Fruit fly (Drosophila melanogaster): ENCODE measurements around the gene Cdc16.

DNA sequence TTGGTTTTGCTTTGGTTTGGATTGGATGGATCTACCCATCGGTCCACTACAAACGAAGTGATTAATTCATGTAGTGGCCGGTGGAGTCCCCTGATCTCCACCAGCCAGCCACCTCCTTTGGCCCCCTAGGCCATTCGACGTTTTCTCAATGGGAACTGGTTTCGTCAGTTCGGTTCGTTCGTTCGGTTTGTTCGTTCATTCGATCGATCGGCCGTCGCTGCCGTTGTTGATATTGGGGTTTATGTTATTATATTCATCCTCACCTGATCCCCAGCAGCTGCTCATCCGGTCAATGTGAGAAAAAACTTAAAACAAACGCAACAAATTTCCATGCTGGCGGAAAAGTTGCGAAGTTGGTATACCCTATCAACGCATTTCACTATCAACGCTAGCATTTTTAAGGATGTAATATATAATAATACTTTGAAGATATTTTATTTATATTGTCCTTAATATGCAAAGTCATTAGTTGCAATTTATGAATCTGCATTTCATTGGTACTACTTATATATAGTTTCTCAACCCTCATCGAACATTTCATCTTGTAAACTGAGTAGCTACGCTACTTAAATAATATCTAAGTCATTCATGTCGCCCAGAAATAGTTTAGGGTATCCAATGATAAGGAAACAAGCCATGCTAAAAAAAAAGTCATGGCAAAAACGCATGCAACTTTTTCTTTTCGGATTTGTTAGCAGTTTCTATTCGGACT is 42.8 kb downstream of the Cdc16 start:
- TF ChIP-seq Myc (optimal IDR thresholded peaks at IDR 0.05) (no peak), ttk (optimal IDR thresholded peaks at IDR 0.05) (no peak)

All from Kc167 (cell line).